Fruit fly (Drosophila melanogaster) whole organism, larva: ENCODE results near the gene CG3703.

Experiments
- noc ChIP-seq: fragments of 200-800 bp; sonication (Bioruptor generic); optimal IDR thresholded peaks from 3 replicates; lab custom pipeline; 2019; ENCODE audit warnings: missing biosample characterization, mild to moderate bottlenecking, missing genetic modification characterization, moderate library complexity

CG3703 gene

dm6 chrX:945446-946013 lies at the start of gene CG3703:
CG3703 (minus strand) TSS chrX:945773.
- TF ChIP-seq noc (tag; lab: Kevin White, UChicago), result no peak

DNA sequence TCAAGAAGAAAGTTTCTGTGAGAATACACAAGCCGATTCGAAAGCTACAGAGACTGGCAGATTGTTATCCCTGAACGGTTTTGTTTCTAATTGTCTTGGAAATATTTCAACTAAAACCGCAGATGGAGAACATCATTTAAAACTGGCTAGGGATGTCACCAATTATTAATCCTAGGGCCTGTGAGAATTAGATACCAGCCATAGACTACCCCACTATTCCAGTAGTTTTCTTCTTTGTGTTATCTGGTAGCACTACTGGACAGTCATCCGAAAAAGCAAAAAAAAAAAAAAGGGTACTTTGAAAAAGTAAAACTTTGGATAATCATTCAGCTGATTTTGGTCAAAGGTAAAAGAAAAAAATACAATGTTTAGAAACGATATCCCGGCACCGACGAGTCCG lies 44.6 kb upstream of the CG3703 start, which contains the start of gene CG18823:
CG18823 (plus strand) TSS at position 301 of the 400 bp plus-strand sequence.
- no peak for TF ChIP-seq noc (tag; lab: Kevin White, UChicago)

dm6 chrX:985911-986310 lies 40.3 kb upstream of the CG3703 start:
- TF ChIP-seq noc (tag; lab: Kevin White, UChicago), result no peak

- no peak for TF ChIP-seq noc (tag; lab: Kevin White, UChicago)
Measured at dm6 chrX:966818-967217, 21.2 kb upstream of the CG3703 start.

DNA sequence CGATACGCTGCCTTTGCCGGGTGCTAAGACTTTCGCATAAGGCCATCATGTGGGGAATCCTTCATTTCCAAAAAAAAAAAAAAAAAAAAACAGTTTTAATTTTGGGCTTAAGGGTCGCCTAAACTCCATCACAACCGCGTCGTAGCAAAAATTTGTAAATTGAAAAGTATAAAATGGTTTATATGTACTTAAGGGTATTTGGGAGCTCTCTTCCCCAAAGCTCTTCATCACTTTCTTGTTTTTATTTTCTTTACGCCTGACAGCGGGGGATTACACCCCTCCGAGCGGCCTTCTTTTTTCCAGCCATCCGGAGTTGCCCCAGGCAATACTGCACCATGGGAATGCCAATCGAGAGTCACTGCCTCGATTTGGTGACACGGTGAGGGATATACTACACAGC lies 18.4 kb upstream of the CG3703 start:
- TF ChIP-seq noc (tag; lab: Kevin White, UChicago), result no peak

- no peak for TF ChIP-seq noc (tag; lab: Kevin White, UChicago)
Measured at dm6 chrX:955873-956272, 10.3 kb upstream of the CG3703 start.

- no peak for TF ChIP-seq noc (tag; lab: Kevin White, UChicago)
Measured at dm6 chrX:953807-954206, 8.2 kb upstream of the CG3703 start.

DNA sequence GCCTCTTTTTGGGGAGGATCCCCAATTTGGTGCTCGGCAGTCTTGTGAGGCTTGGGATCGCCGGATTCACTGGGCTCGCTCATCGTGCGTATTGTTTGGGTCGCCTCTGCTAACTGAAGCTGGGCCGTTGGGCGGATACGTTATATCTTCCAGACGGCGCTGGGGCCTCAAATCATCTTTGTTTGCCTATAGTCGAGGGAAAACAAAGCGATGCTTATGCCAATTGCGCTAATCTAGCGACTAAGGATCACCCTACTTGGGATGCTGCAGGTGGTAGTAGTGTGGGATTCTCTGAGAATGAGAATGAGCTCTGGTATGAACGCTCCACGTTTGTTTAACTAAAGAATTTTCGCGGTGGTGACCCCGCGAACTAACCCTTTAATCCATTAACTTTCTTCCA lies 6.2 kb upstream of the CG3703 start, which contains the start of gene CG3690:
CG3690 (minus strand) TSS at position 101 of the 400 bp plus-strand sequence.
- TF ChIP-seq noc (tag; lab: Kevin White, UChicago), result no peak

DNA sequence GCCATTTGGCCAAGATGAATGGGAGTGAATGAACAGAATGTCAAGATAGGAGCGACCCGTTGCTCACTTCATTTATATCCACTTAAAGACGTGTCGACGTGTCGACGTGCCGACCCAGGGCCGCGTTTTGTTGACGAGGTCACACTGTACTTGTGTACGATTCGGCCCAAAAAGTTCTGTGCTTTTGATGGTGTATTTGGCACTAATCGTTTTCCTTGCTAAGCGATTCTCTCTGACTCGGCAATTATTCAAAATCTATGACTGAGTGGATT lies 2.6 kb upstream of the CG3703 start:
- peak; percentile 27 for TF ChIP-seq noc (tag; lab: Kevin White, UChicago)

- peak; percentile 78 for TF ChIP-seq noc (tag; lab: Kevin White, UChicago)
Measured at dm6 chrX:947450-948284, 2.1 kb upstream of the CG3703 start, which contains the start of gene CG3699. CG3699 (minus strand) TSS chrX:947500.

DNA sequence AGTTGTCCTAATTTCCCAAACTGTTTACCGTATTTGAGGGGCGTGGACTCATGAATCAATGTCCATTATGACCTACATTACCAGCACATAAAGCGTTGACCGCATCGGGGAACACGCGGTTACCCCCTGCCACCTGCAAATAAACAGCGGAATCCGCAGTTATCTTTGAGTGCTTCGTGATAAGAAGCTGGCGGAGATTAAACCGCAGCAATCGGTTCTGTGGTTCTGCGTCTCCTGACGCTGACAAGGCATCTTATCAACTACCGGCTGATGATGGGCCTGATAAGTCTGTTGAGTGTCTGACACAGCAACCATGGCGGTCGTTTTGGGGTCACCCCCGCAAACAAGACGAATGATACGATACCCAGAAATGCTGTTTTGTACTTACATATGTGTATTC lies 589 bp upstream of the CG3703 start:
- peak; percentile 64 for TF ChIP-seq noc (tag; lab: Kevin White, UChicago)

- TF ChIP-seq noc (tag; lab: Kevin White, UChicago), result peak; percentile 36
Measured at dm6 chrX:940580-941184, 4.9 kb downstream of the CG3703 start, which contains the start of the genes CG3704 and mus81. CG3704 (minus strand) TSS chrX:940805. mus81 (plus strand) TSS chrX:941075.

DNA sequence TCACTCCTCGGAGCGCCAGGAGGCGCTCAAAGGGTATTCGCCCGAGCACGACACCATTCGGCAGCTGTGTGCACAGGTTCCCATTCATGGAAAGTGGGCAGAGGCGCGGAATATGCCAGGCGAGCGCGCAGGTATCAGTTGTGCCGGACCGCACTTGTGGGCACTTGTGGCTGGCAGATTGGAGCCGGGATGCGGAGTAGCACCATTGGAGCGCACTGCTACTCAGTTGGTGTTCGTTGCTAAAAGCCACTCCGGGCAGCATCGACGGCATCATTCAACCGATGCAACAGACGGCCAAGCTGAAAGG lies 9.7 kb downstream of the CG3703 start:
- no peak for TF ChIP-seq noc (tag; lab: Kevin White, UChicago)

DNA sequence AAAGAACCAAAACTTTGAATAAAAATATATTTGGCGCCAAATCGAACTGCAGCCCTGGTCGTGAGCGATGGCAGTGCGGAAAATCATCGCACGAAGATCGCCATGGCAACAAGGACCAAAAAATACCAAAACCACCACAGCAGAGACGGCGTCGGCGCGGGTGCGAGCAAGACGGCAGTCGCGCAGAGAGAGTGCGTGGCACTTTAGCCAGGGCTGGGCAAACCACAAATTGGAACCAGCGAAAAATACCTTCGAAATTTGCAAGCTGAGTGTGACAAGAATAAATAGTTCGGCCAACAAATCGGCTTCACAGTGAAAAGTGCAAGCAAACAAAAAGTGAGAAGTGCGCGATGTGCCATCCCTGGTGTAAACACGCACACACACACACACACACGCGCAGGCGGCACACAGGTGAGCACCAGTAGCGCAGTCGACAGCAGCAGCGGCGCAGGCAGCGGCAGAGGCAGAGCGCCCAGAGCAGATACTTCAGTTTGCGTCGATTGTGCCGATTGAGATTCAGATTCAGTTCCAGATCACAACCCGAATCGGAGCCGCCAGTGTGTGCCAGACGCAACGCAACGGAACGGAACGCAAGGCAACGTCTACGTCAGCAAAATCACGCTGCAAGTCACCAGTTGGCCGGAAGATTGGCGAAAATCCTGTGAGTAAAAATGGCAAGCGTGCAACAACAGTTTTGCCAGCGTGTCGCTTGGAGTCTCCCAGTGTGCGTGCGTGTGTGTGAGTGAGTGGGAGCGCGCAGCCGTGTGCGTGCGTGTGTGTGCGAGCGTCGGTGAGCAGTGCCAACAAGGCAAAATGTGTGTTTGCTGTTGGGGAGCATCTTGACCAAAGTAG lies 10.3 kb downstream of the CG3703 start, which contains the start of gene TRAM:
TRAM (plus strand) TSS at position 184 of the 852 bp plus-strand sequence.
- peak; percentile 92 for TF ChIP-seq noc (tag; lab: Kevin White, UChicago)

dm6 chrX:933997-934396 lies 11.6 kb downstream of the CG3703 start:
- no peak for TF ChIP-seq noc (tag; lab: Kevin White, UChicago)

dm6 chrX:932859-933258 lies 12.7 kb downstream of the CG3703 start:
- TF ChIP-seq noc (tag; lab: Kevin White, UChicago), result no peak
